Fruit fly (Drosophila melanogaster) whole organism, embryonic: ENCODE results near the gene Bsg.
A peak's percentile ranks its signal among the peaks of the same experiment; 100 is the strongest.

Experiments used
- Abd-B ChIP-seq: fragments of 200-800 bp; sonication (Bioruptor generic); optimal IDR thresholded peaks from 2 replicates; lab custom pipeline; 2018; ENCODE audit warnings: missing biosample characterization, mild to moderate bottlenecking, missing genetic modification characterization, moderate library complexity
- Adf1 ChIP-seq: fragments of 200-800 bp; sonication (Bioruptor generic); IDR thresholded peaks from 2 replicates; pipeline ENCODE4 v1.3.6; 2022; ENCODE audit warnings: missing biosample characterization, missing genetic modification characterization
- CG12769 ChIP-seq: fragments of 200-800 bp; sonication (Bioruptor generic); optimal IDR thresholded peaks from 2 replicates; lab custom pipeline; 2019; ENCODE audit warnings: missing biosample characterization, mild to moderate bottlenecking, missing genetic modification characterization, moderate library complexity
- CG12942 ChIP-seq: fragments of 200-800 bp; sonication (Bioruptor generic); optimal IDR thresholded peaks from 3 replicates; lab custom pipeline; 2016; ENCODE audit warnings: missing biosample characterization, missing genetic modification characterization
- CG13775 ChIP-seq: fragments of 200-800 bp; sonication (Bioruptor generic); optimal IDR thresholded peaks from 3 replicates; lab custom pipeline; 2017; ENCODE audit warnings: missing biosample characterization, mild to moderate bottlenecking, missing genetic modification characterization
- CG14050 ChIP-seq: fragments of 200-800 bp; sonication (Bioruptor generic); IDR thresholded peaks from 3 replicates; pipeline ENCODE4 v1.3.6; 2022; ENCODE audit warnings: missing biosample characterization, missing genetic modification characterization
- CG14441 ChIP-seq: fragments of 200-800 bp; sonication (Bioruptor generic); IDR thresholded peaks from 2 replicates; pipeline ENCODE4 v1.3.6; 2022; ENCODE audit warnings: missing biosample characterization, missing genetic modification characterization
- CG14710 ChIP-seq: fragments of 200-800 bp; sonication (Bioruptor generic); optimal IDR thresholded peaks from 3 replicates; lab custom pipeline; 2019; ENCODE audit warnings: missing biosample characterization, mild to moderate bottlenecking, missing genetic modification characterization, moderate library complexity
- CG14965 ChIP-seq: fragments of 200-800 bp; sonication (Bioruptor generic); optimal IDR thresholded peaks from 2 replicates; lab custom pipeline; 2016; ENCODE audit warnings: missing biosample characterization, missing genetic modification characterization, borderline replicate concordance
- CG15011 ChIP-seq: fragments of 200-800 bp; sonication (Bioruptor generic); optimal IDR thresholded peaks from 3 replicates; lab custom pipeline; 2018; ENCODE audit warnings: missing biosample characterization, mild to moderate bottlenecking, missing genetic modification characterization
- CG1603 ChIP-seq: fragments of 200-800 bp; sonication (Bioruptor generic); optimal IDR thresholded peaks from 2 replicates; lab custom pipeline; 2019; ENCODE audit warnings: missing biosample characterization, mild to moderate bottlenecking, missing genetic modification characterization, moderate library complexity
- CG17359 ChIP-seq: fragments of 200-800 bp; sonication (Bioruptor generic); optimal IDR thresholded peaks from 3 replicates; lab custom pipeline; 2018; ENCODE audit warnings: missing biosample characterization, mild to moderate bottlenecking, missing genetic modification characterization, moderate library complexity
- CG17361 ChIP-seq: fragments of 200-800 bp; sonication (Bioruptor generic); IDR thresholded peaks from 3 replicates; pipeline ENCODE4 v1.3.6; 2022; ENCODE audit warnings: missing biosample characterization, missing genetic modification characterization
- CG17612 ChIP-seq: fragments of 200-800 bp; sonication (Bioruptor generic); IDR thresholded peaks from 2 replicates; pipeline ENCODE4 v1.3.6; 2022; ENCODE audit warnings: missing biosample characterization, missing genetic modification characterization
- CG18476 ChIP-seq: fragments of 200-800 bp; sonication (Bioruptor generic); optimal IDR thresholded peaks from 2 replicates; lab custom pipeline; 2016; ENCODE audit warnings: missing biosample characterization, mild to moderate bottlenecking, missing genetic modification characterization
- CG32767 ChIP-seq: fragments of 200-800 bp; sonication (Bioruptor generic); IDR thresholded peaks from 2 replicates; pipeline ENCODE4 v1.3.6; 2022; ENCODE audit warnings: missing biosample characterization, missing genetic modification characterization
- CG33213 ChIP-seq: fragments of 200-800 bp; sonication (Bioruptor generic); optimal IDR thresholded peaks from 3 replicates; lab custom pipeline; 2016; ENCODE audit warnings: missing biosample characterization, missing genetic modification characterization
- CG3847 ChIP-seq: fragments of 200-800 bp; sonication (Bioruptor generic); IDR thresholded peaks from 2 replicates; pipeline ENCODE4 v1.3.6; 2022; ENCODE audit warnings: missing biosample characterization, missing genetic modification characterization
- CG42726 ChIP-seq: fragments of 200-800 bp; sonication (Bioruptor generic); IDR thresholded peaks from 2 replicates; pipeline ENCODE4 v1.3.6; 2022; ENCODE audit warnings: missing biosample characterization, missing genetic modification characterization; ENCODE audit not compliant: partially characterized antibody
- CG4328 ChIP-seq: fragments of 200-800 bp; sonication (Bioruptor generic); optimal IDR thresholded peaks from 3 replicates; lab custom pipeline; 2017; ENCODE audit warnings: missing biosample characterization, missing genetic modification reagents, missing genetic modification characterization
- CG4424 ChIP-seq: fragments of 200-800 bp; sonication (Bioruptor generic); optimal IDR thresholded peaks from 3 replicates; lab custom pipeline; 2016; ENCODE audit warnings: missing biosample characterization, missing genetic modification characterization
- CG4617 ChIP-seq: fragments of 200-800 bp; sonication (Bioruptor generic); optimal IDR thresholded peaks from 3 replicates; lab custom pipeline; 2016; ENCODE audit warnings: missing biosample characterization, missing genetic modification characterization, borderline replicate concordance
- CG6813 ChIP-seq: fragments of 200-800 bp; sonication (Bioruptor generic); optimal IDR thresholded peaks from 2 replicates; lab custom pipeline; 2017; ENCODE audit warnings: missing biosample characterization, missing genetic modification characterization, mild to moderate bottlenecking, moderate library complexity, missing genetic modification reagents
- CG7556 ChIP-seq: fragments of 200-800 bp; sonication (Bioruptor generic); optimal IDR thresholded peaks from 2 replicates; lab custom pipeline; 2017; ENCODE audit warnings: missing biosample characterization, mild to moderate bottlenecking, missing genetic modification characterization
- CG8089 ChIP-seq: fragments of 200-800 bp; sonication (Bioruptor generic); optimal IDR thresholded peaks from 3 replicates; lab custom pipeline; 2016; ENCODE audit warnings: missing biosample characterization, missing genetic modification characterization
- CG8359 ChIP-seq: fragments of 200-800 bp; sonication (Bioruptor generic); optimal IDR thresholded peaks from 2 replicates; lab custom pipeline; 2017; ENCODE audit warnings: missing biosample characterization, mild to moderate bottlenecking, missing genetic modification characterization, borderline replicate concordance
- CG8388 ChIP-seq: fragments of 200-800 bp; sonication (Bioruptor generic); optimal IDR thresholded peaks from 2 replicates; lab custom pipeline; 2019; ENCODE audit warnings: missing biosample characterization, mild to moderate bottlenecking, missing genetic modification characterization, moderate library complexity
- CG9437 ChIP-seq: fragments of 200-800 bp; sonication (Bioruptor generic); optimal IDR thresholded peaks from 2 replicates; lab custom pipeline; 2018; ENCODE audit warnings: missing biosample characterization, mild to moderate bottlenecking, missing genetic modification characterization
- CG9727 ChIP-seq: fragments of 200-800 bp; sonication (Bioruptor generic); optimal IDR thresholded peaks from 3 replicates; lab custom pipeline; 2017; ENCODE audit warnings: missing biosample characterization, mild to moderate bottlenecking, missing genetic modification characterization
- Dp ChIP-seq: fragments of 200-800 bp; sonication (Bioruptor generic); optimal IDR thresholded peaks from 2 replicates; lab custom pipeline; 2018; ENCODE audit warnings: missing biosample characterization, mild to moderate bottlenecking, missing genetic modification characterization, moderate library complexity
- Gsc ChIP-seq: fragments of 200-800 bp; sonication (Bioruptor generic); IDR thresholded peaks from 2 replicates; pipeline ENCODE4 v1.3.6; 2022; ENCODE audit warnings: missing biosample characterization, missing genetic modification characterization
- Lpt ChIP-seq: fragments of >200 bp; optimal IDR thresholded peaks from 2 replicates; lab custom pipeline; 2018; ENCODE audit warnings: missing biosample characterization, missing genetic modification characterization
- Meics ChIP-seq: fragments of 200-800 bp; sonication (Bioruptor generic); optimal IDR thresholded peaks from 2 replicates; lab custom pipeline; 2017; ENCODE audit warnings: missing biosample characterization, mild to moderate bottlenecking, missing genetic modification characterization
- Myb ChIP-seq: fragments of 200-800 bp; sonication (Bioruptor generic); optimal IDR thresholded peaks from 2 replicates; lab custom pipeline; 2016; ENCODE audit warnings: missing biosample characterization, missing genetic modification characterization
- Scr ChIP-seq: fragments of 200-800 bp; sonication (Bioruptor generic); IDR thresholded peaks from 2 replicates; pipeline ENCODE4 v1.3.6; 2022; ENCODE audit warnings: missing biosample characterization, missing genetic modification characterization; ENCODE audit not compliant: partially characterized antibody
- Six4 ChIP-seq: fragments of 200-800 bp; sonication (Bioruptor generic); optimal IDR thresholded peaks from 2 replicates; lab custom pipeline; 2016; ENCODE audit warnings: missing biosample characterization, missing genetic modification characterization
- az2 ChIP-seq: fragments of 200-800 bp; sonication (Bioruptor generic); optimal IDR thresholded peaks from 3 replicates; lab custom pipeline; 2016; ENCODE audit warnings: missing biosample characterization, missing genetic modification characterization
- corto ChIP-seq: fragments of 200-800 bp; sonication (Bioruptor generic); optimal IDR thresholded peaks from 2 replicates; lab custom pipeline; 2016; ENCODE audit warnings: missing biosample characterization, mild to moderate bottlenecking, missing genetic modification characterization, moderate library complexity
- cwo ChIP-seq: fragments of 200-800 bp; sonication (Bioruptor generic); optimal IDR thresholded peaks from 3 replicates; lab custom pipeline; 2017; ENCODE audit warnings: missing biosample characterization, missing genetic modification characterization, mild to moderate bottlenecking, moderate library complexity, missing genetic modification reagents
- gsb ChIP-seq: fragments of 200-800 bp; sonication (Bioruptor generic); IDR thresholded peaks from 2 replicates; pipeline ENCODE4 v1.3.6; 2022; ENCODE audit warnings: missing biosample characterization, missing genetic modification characterization
- knrl ChIP-seq: fragments of 200-800 bp; sonication (Bioruptor generic); IDR thresholded peaks from 3 replicates; pipeline ENCODE4 v1.3.6; 2022; ENCODE audit warnings: missing biosample characterization, missing genetic modification characterization; ENCODE audit not compliant: partially characterized antibody
- nom ChIP-seq: fragments of 200-800 bp; sonication (Bioruptor generic); optimal IDR thresholded peaks from 2 replicates; lab custom pipeline; 2017; ENCODE audit warnings: missing biosample characterization, missing genetic modification characterization, mild to moderate bottlenecking, moderate library complexity, missing genetic modification reagents
- repo ChIP-seq: fragments of 200-800 bp; sonication (Bioruptor generic); optimal IDR thresholded peaks from 2 replicates; lab custom pipeline; 2016; ENCODE audit warnings: missing biosample characterization, missing genetic modification characterization
- run ChIP-seq: fragments of 200-800 bp; sonication (Bioruptor generic); optimal IDR thresholded peaks from 3 replicates; lab custom pipeline; 2018; ENCODE audit warnings: missing biosample characterization, mild to moderate bottlenecking, missing genetic modification characterization
- shn ChIP-seq: fragments of 200-800 bp; sonication (Bioruptor generic); optimal IDR thresholded peaks from 3 replicates; lab custom pipeline; 2016; ENCODE audit warnings: missing biosample characterization, missing genetic modification characterization
- slbo ChIP-seq: fragments of 200-800 bp; sonication (Bioruptor generic); IDR thresholded peaks from 2 replicates; pipeline ENCODE4 v1.3.6; 2022; ENCODE audit warnings: missing biosample characterization, missing genetic modification characterization
- so ChIP-seq: fragments of 200-800 bp; sonication (Bioruptor generic); IDR thresholded peaks from 3 replicates; pipeline ENCODE4 v1.3.6; 2022; ENCODE audit warnings: missing biosample characterization, missing genetic modification characterization
- sqz ChIP-seq: fragments of 200-800 bp; sonication (Bioruptor generic); optimal IDR thresholded peaks from 3 replicates; lab custom pipeline; 2018; ENCODE audit warnings: missing biosample characterization, mild to moderate bottlenecking, missing genetic modification characterization
- stc ChIP-seq: fragments of 200-800 bp; sonication (Bioruptor generic); IDR thresholded peaks from 2 replicates; pipeline ENCODE4 v1.3.6; 2022; ENCODE audit warnings: missing biosample characterization, missing genetic modification characterization
- toy ChIP-seq: fragments of 200-800 bp; sonication (Bioruptor generic); IDR thresholded peaks from 2 replicates; pipeline ENCODE4 v1.3.6; 2022; ENCODE audit warnings: missing biosample characterization, missing genetic modification characterization

Gene Bsg

dm6 chr2L:8164219-8164618 lies 81.0 kb downstream of the Bsg start:
- TF ChIP-seq repo (GFP tag; lab: Kevin White, UChicago) (no peak), nom (no peak), CG17359 (tag; lab: Kevin White, UChicago) (peak; percentile 92), run (no peak), stc (peak; percentile 68; the same call in 1 of the 2 replicates), Gsc (no peak), Dp (GFP tag; lab: Kevin White, UChicago) (no peak), CG8359 (peak; percentile 59), CG7556 (GFP tag; lab: Kevin White, UChicago) (peak; percentile 82), cwo (GFP tag; lab: Kevin White, UChicago) (peak; percentile 53), sqz (GFP tag; lab: Kevin White, UChicago) (peak; percentile 84), CG14710 (tag; lab: Kevin White, UChicago) (peak; percentile 88), CG18476 (GFP tag; lab: Kevin White, UChicago) (peak; percentile 78), CG17612 (GFP tag; lab: Robert Waterston, UW) (0 out of 2 replicates have a peak, but pooled peaks have one; percentile 27), CG14050 (GFP tag; lab: Robert Waterston, UW) (no peak; the same call in 2 of the 3 replicates), CG14441 (GFP tag; lab: Robert Waterston, UW) (peak; percentile 20; the same call in 1 of the 2 replicates), CG8089 (peak; percentile 77), CG12769 (tag; lab: Kevin White, UChicago) (peak; percentile 35), knrl (GFP tag; lab: Robert Waterston, UW) (no peak), Six4 (GFP tag; lab: Kevin White, UChicago) (peak; percentile 76), shn (GFP tag; lab: Kevin White, UChicago) (peak; percentile 5), CG9437 (GFP tag; lab: Kevin White, UChicago) (peak; percentile 11), CG33213 (GFP tag; lab: Kevin White, UChicago) (peak; percentile 85), CG1603 (tag; lab: Kevin White, UChicago) (peak; percentile 87), CG4328 (GFP tag; lab: Kevin White, UChicago) (peak; percentile 50), Abd-B (GFP tag; lab: Kevin White, UChicago) (no peak), CG3847 (GFP tag; lab: Robert Waterston, UW) (no peak), CG14965 (peak; percentile 64), CG9727 (GFP tag; lab: Kevin White, UChicago) (peak; percentile 91), slbo (GFP tag; lab: Robert Waterston, UW) (no peak), corto (GFP tag; lab: Kevin White, UChicago) (no peak), so (peak; percentile 79; the same call in 2 of the 3 replicates), Lpt (no peak), CG4424 (GFP tag; lab: Kevin White, UChicago) (peak; percentile 71), CG12942 (GFP tag; lab: Kevin White, UChicago) (peak; percentile 75), CG32767 (GFP tag; lab: Robert Waterston, UW) (peak; percentile 53; the same call in 1 of the 2 replicates), Meics (peak; percentile 46), Myb (no peak), CG17361 (GFP tag; lab: Robert Waterston, UW) (peak; percentile 69; the same call in 2 of the 3 replicates), CG8388 (GFP tag; lab: Kevin White, UChicago) (peak; percentile 69), gsb (GFP tag; lab: Robert Waterston, UW) (0 out of 2 replicates have a peak, but pooled peaks have one; percentile 11), Scr (GFP tag; lab: Robert Waterston, UW) (no peak), CG15011 (GFP tag; lab: Kevin White, UChicago) (peak; percentile 76), CG42726 (GFP tag; lab: Robert Waterston, UW) (no peak), CG4617 (peak; percentile 39), toy (GFP tag; lab: Robert Waterston, UW) (no peak), Adf1 (GFP tag; lab: Robert Waterston, UW) (no peak), CG6813 (GFP tag; lab: Kevin White, UChicago) (peak; percentile 93), CG13775 (GFP tag; lab: Kevin White, UChicago) (peak; percentile 52), az2 (peak; percentile 52)
